Worm (Caenorhabditis elegans) whole organism, late embryonic: Measurements from ENCODE around the gene ubc-6.

Experiments used
- C08G9.2 ChIP-seq: sonication (generic microtip); optimal IDR thresholded peaks from 2 replicates; lab custom pipeline; 2016; ENCODE audit warnings: mild to moderate bottlenecking, missing genetic modification characterization, moderate library complexity, missing compliant biosample characterization
- C38D4.7 ChIP-seq: fragments of 200-800 bp; sonication (Bioruptor generic); optimal IDR thresholded peaks from 2 replicates; lab custom pipeline; 2018; ENCODE audit warnings: mild to moderate bottlenecking, missing genetic modification characterization, moderate library complexity, missing compliant biosample characterization
- K02D7.2 ChIP-seq: sonication (generic microtip); optimal IDR thresholded peaks from 2 replicates; lab custom pipeline; 2017; ENCODE audit warnings: mild to moderate bottlenecking, missing genetic modification characterization, missing compliant biosample characterization
- ama-1 ChIP-seq: fragments of 150-350 bp; optimal IDR thresholded peaks from 2 replicates; lab custom pipeline; 2014
- ceh-14 ChIP-seq: sonication (generic microtip); optimal IDR thresholded peaks from 2 replicates; lab custom pipeline; 2016; ENCODE audit warnings: missing genotype, missing genetic modification characterization, missing compliant biosample characterization
- ceh-19 ChIP-seq: fragments of 200-800 bp; sonication (Bioruptor generic); optimal IDR thresholded peaks from 2 replicates; lab custom pipeline; 2018; ENCODE audit warnings: mild to moderate bottlenecking, missing genetic modification characterization, missing compliant biosample characterization
- ceh-22 ChIP-seq: sonication (generic microtip); optimal IDR thresholded peaks from 2 replicates; lab custom pipeline; 2017; ENCODE audit warnings: missing biosample characterization, missing genetic modification characterization
- ceh-30 ChIP-seq: fragments of 150-350 bp; optimal IDR thresholded peaks from 2 replicates; lab custom pipeline; 2014; ENCODE audit warnings: missing biosample characterization, missing genetic modification characterization
- ceh-31 ChIP-seq: sonication (generic microtip); optimal IDR thresholded peaks from 2 replicates; lab custom pipeline; 2016; ENCODE audit warnings: missing genetic modification characterization, missing compliant biosample characterization
- ceh-34 ChIP-seq: sonication (generic microtip); optimal IDR thresholded peaks from 2 replicates; lab custom pipeline; 2016; ENCODE audit warnings: mild to moderate bottlenecking, missing genetic modification characterization, missing compliant biosample characterization
- ceh-45 ChIP-seq: fragments of 200-800 bp; sonication (Bioruptor generic); IDR thresholded peaks from 2 replicates; pipeline ENCODE4 v1.3.6; 2022; ENCODE audit warnings: missing genetic modification reagents, missing genetic modification characterization, missing compliant biosample characterization
- ceh-6 ChIP-seq: fragments of 200-800 bp; sonication (Bioruptor generic); optimal IDR thresholded peaks from 2 replicates; lab custom pipeline; 2018; ENCODE audit warnings: mild to moderate bottlenecking, missing genetic modification characterization, missing compliant biosample characterization
- ceh-9 ChIP-seq: sonication (generic microtip); optimal IDR thresholded peaks from 2 replicates; lab custom pipeline; 2016; ENCODE audit warnings: mild to moderate bottlenecking, missing genetic modification characterization, inconsistent platforms, missing compliant biosample characterization
- che-1 ChIP-seq: sonication (generic microtip); optimal IDR thresholded peaks from 2 replicates; lab custom pipeline; 2016; ENCODE audit warnings: mild to moderate bottlenecking, missing genetic modification characterization, missing compliant biosample characterization
- dmd-4 ChIP-seq: sonication (generic microtip); optimal IDR thresholded peaks from 2 replicates; lab custom pipeline; 2016; ENCODE audit warnings: borderline replicate concordance, missing genetic modification characterization, missing compliant biosample characterization
- dve-1 ChIP-seq: sonication (generic microtip); optimal IDR thresholded peaks from 2 replicates; lab custom pipeline; 2017; ENCODE audit warnings: antibody characterized with exemption, mild to moderate bottlenecking, missing genetic modification characterization, missing compliant biosample characterization
- elt-2 ChIP-seq: sonication (generic microtip); optimal IDR thresholded peaks from 2 replicates; lab custom pipeline; 2016; ENCODE audit warnings: missing genetic modification reagents, missing genetic modification characterization, missing compliant biosample characterization
- elt-4 ChIP-seq: sonication (generic microtip); optimal IDR thresholded peaks from 2 replicates; lab custom pipeline; 2016; ENCODE audit warnings: missing genetic modification characterization, missing compliant biosample characterization
- ets-4 ChIP-seq: sonication (generic microtip); optimal IDR thresholded peaks from 2 replicates; lab custom pipeline; 2016; ENCODE audit warnings: missing genetic modification characterization, missing compliant biosample characterization
- fax-1 ChIP-seq: sonication (generic microtip); optimal IDR thresholded peaks from 2 replicates; lab custom pipeline; 2016; ENCODE audit warnings: missing genotype, missing genetic modification characterization, missing compliant biosample characterization
- fkh-10 ChIP-seq: fragments of 150-350 bp; optimal IDR thresholded peaks from 2 replicates; lab custom pipeline; 2014; ENCODE audit warnings: missing biosample characterization, missing genetic modification reagents, missing genetic modification characterization
- hlh-15 ChIP-seq: sonication (generic microtip); optimal IDR thresholded peaks from 2 replicates; lab custom pipeline; 2016; ENCODE audit warnings: missing genetic modification characterization, missing compliant biosample characterization
- hlh-8 ChIP-seq: sonication (generic microtip); optimal IDR thresholded peaks from 2 replicates; lab custom pipeline; 2016; ENCODE audit warnings: missing genotype, missing genetic modification characterization, missing compliant biosample characterization
- lin-11 ChIP-seq: fragments of 200-800 bp; sonication (Bioruptor generic); optimal IDR thresholded peaks from 2 replicates; lab custom pipeline; 2018; ENCODE audit warnings: mild to moderate bottlenecking, missing genetic modification characterization, missing compliant biosample characterization
- madf-2 ChIP-seq: sonication (generic microtip); optimal IDR thresholded peaks from 2 replicates; lab custom pipeline; 2017; ENCODE audit warnings: missing genetic modification characterization, missing compliant biosample characterization
- mec-3 ChIP-seq: sonication (generic microtip); optimal IDR thresholded peaks from 2 replicates; lab custom pipeline; 2016; ENCODE audit warnings: borderline replicate concordance, missing genetic modification characterization, missing compliant biosample characterization
- nfya-1 ChIP-seq: sonication (generic microtip); optimal IDR thresholded peaks from 2 replicates; lab custom pipeline; 2017; ENCODE audit warnings: missing genetic modification characterization, mild to moderate bottlenecking, missing compliant biosample characterization, antibody characterized with exemption, moderate library complexity
- nhr-11 ChIP-seq: fragments of 150-350 bp; optimal IDR thresholded peaks from 2 replicates; lab custom pipeline; 2014; ENCODE audit warnings: missing biosample characterization, missing genetic modification characterization
- nhr-232 ChIP-seq: sonication (generic microtip); optimal IDR thresholded peaks from 2 replicates; lab custom pipeline; 2016; ENCODE audit warnings: missing genetic modification characterization, missing compliant biosample characterization
- odd-2 ChIP-seq: sonication (generic microtip); optimal IDR thresholded peaks from 2 replicates; lab custom pipeline; 2017; ENCODE audit warnings: antibody characterized with exemption, mild to moderate bottlenecking, missing genetic modification characterization, missing compliant biosample characterization
- pag-3 ChIP-seq: sonication (generic microtip); optimal IDR thresholded peaks from 2 replicates; lab custom pipeline; 2016; ENCODE audit warnings: missing compliant biosample characterization, missing genetic modification characterization, borderline replicate concordance
- pqm-1 ChIP-seq: sonication (generic microtip); optimal IDR thresholded peaks from 2 replicates; lab custom pipeline; 2016; ENCODE audit warnings: missing genetic modification characterization, missing compliant biosample characterization
- pros-1 ChIP-seq: fragments of 150-350 bp; optimal IDR thresholded peaks from 2 replicates; lab custom pipeline; 2014; ENCODE audit warnings: missing biosample characterization, missing genetic modification reagents, missing genetic modification characterization
- ref-2 ChIP-seq: sonication (generic microtip); optimal IDR thresholded peaks from 2 replicates; lab custom pipeline; 2016; ENCODE audit warnings: missing genetic modification characterization, missing compliant biosample characterization
- sox-2 ChIP-seq: fragments of 200-800 bp; sonication (Bioruptor generic); IDR thresholded peaks from 2 replicates; pipeline ENCODE4 v1.3.6; 2022; ENCODE audit warnings: missing genetic modification reagents, missing genetic modification characterization, missing compliant biosample characterization
- sox-4 ChIP-seq: sonication (generic microtip); optimal IDR thresholded peaks from 2 replicates; lab custom pipeline; 2017; ENCODE audit warnings: mild to moderate bottlenecking, missing genetic modification characterization, inconsistent platforms, missing compliant biosample characterization
- tbx-2 ChIP-seq: sonication (generic microtip); optimal IDR thresholded peaks from 2 replicates; lab custom pipeline; 2016; ENCODE audit warnings: missing genetic modification characterization, missing compliant biosample characterization
- unc-3 ChIP-seq, 2 experiments: fragments of 200-800 bp in 1 of 2; sonication (Bioruptor generic) in 1 of 2; sonication (generic microtip) in 1 of 2; conservative IDR thresholded peaks in 1 of 2; optimal IDR thresholded peaks in 1 of 2; 2 replicates each; pipeline versions ENCODE4 v1.3.6 to Lab custom; 2016 to 2022; ENCODE audit warnings: missing compliant biosample characterization in 2 of 2, missing genetic modification characterization in 2 of 2, missing genetic modification reagents in 1 of 2
- unc-42 ChIP-seq: sonication (generic microtip); optimal IDR thresholded peaks from 2 replicates; lab custom pipeline; 2016; ENCODE audit warnings: missing genotype, missing genetic modification characterization, missing compliant biosample characterization
- unc-86 ChIP-seq: sonication (generic microtip); optimal IDR thresholded peaks from 2 replicates; lab custom pipeline; 2016; ENCODE audit warnings: missing genetic modification characterization, missing compliant biosample characterization

The ubc-6 gene

ce11 chrII:7494155-7494554 lies 15.2 kb downstream of the ubc-6 start, which contains the start of gene R10H1.1:
Gene R10H1.1 (plus strand): TSS chrII:7494455.
- TF ChIP-seq mec-3 (tag; lab: Kevin White, UChicago) (no peak), ceh-22 (tag; lab: Kevin White, UChicago) (no peak), ceh-19 (no peak), lin-11 (tag; lab: Kevin White, UChicago) (no peak), ceh-14 (tag; lab: Kevin White, UChicago) (no peak), unc-42 (tag; lab: Kevin White, UChicago) (no peak), C08G9.2 (tag; lab: Kevin White, UChicago) (no peak), fax-1 (tag; lab: Kevin White, UChicago) (no peak), ama-1 (lab: Kevin White, UChicago) (no peak), unc-3 (GFP tag; conservative IDR thresholded peaks at IDR 0.05; lab: Robert Waterston, UW) (no peak), unc-3 (tag; optimal IDR thresholded peaks at IDR 0.05; lab: Kevin White, UChicago) (no peak), tbx-2 (tag; lab: Kevin White, UChicago) (no peak), nhr-232 (tag; lab: Kevin White, UChicago) (no peak), fkh-10 (no peak)

ce11 chrII:7496070-7496469 lies 17.1 kb downstream of the ubc-6 start, which contains the start of gene spi-1:
Gene spi-1 (plus strand): TSS chrII:7496247.
- TF ChIP-seq dmd-4 (tag; lab: Kevin White, UChicago), result no peak
- no peak for TF ChIP-seq tbx-2 (tag; lab: Kevin White, UChicago)
- no peak for TF ChIP-seq ceh-34 (tag; lab: Kevin White, UChicago)
- no peak for TF ChIP-seq ceh-45 (GFP tag; lab: Robert Waterston, UW)
- no peak for TF ChIP-seq ets-4 (tag; lab: Kevin White, UChicago)
- no peak for TF ChIP-seq mec-3 (tag; lab: Kevin White, UChicago)
- no peak for TF ChIP-seq ceh-30 (tag; lab: Kevin White, UChicago)
- no peak for TF ChIP-seq elt-2 (tag; lab: Kevin White, UChicago)
- no peak for TF ChIP-seq C08G9.2 (tag; lab: Kevin White, UChicago)
- TF ChIP-seq unc-86 (tag; lab: Kevin White, UChicago), result no peak
- no peak for TF ChIP-seq ref-2 (tag; lab: Kevin White, UChicago)
- no peak for TF ChIP-seq nfya-1
- TF ChIP-seq K02D7.2, result no peak
- TF ChIP-seq hlh-15 (tag; lab: Kevin White, UChicago), result no peak
- TF ChIP-seq lin-11 (tag; lab: Kevin White, UChicago), result no peak
- no peak for TF ChIP-seq ceh-9
- no peak for TF ChIP-seq elt-4 (tag; lab: Kevin White, UChicago)
- TF ChIP-seq C38D4.7, result no peak

- TF ChIP-seq hlh-8 (tag; lab: Kevin White, UChicago), result no peak
- no peak for TF ChIP-seq tbx-2 (tag; lab: Kevin White, UChicago)
- TF ChIP-seq nhr-232 (tag; lab: Kevin White, UChicago), result no peak
- no peak for TF ChIP-seq pag-3
- TF ChIP-seq unc-42 (tag; lab: Kevin White, UChicago), result no peak
Measured at ce11 chrII:7499390-7499789, 20.4 kb downstream of the ubc-6 start, which contains the start of gene srab-14. Gene srab-14 (minus strand): TSS chrII:7499490.

ce11 chrII:7505005-7505404 lies 26.0 kb downstream of the ubc-6 start, which contains the start of gene C28F5.1:
Gene C28F5.1 (plus strand): TSS chrII:7505305.
- TF ChIP-seq dve-1 (tag; lab: Kevin White, UChicago) (no peak), pqm-1 (tag; lab: Kevin White, UChicago) (no peak), pros-1 (tag; lab: Kevin White, UChicago) (no peak), nhr-11 (tag; lab: Kevin White, UChicago) (no peak), ceh-6 (GFP tag; lab: Kevin White, UChicago) (no peak), K02D7.2 (no peak), odd-2 (tag; lab: Kevin White, UChicago) (no peak), ceh-14 (tag; lab: Kevin White, UChicago) (no peak), ref-2 (tag; lab: Kevin White, UChicago) (no peak), che-1 (tag; lab: Kevin White, UChicago) (no peak), sox-2 (GFP tag; lab: Robert Waterston, UW) (no peak), mec-3 (tag; lab: Kevin White, UChicago) (no peak), elt-2 (tag; lab: Kevin White, UChicago) (no peak), ceh-22 (tag; lab: Kevin White, UChicago) (no peak), sox-4 (tag; lab: Kevin White, UChicago) (no peak), ceh-9 (no peak), madf-2 (tag; lab: Kevin White, UChicago) (no peak), nfya-1 (no peak), lin-11 (tag; lab: Kevin White, UChicago) (no peak), ceh-31 (tag; lab: Kevin White, UChicago) (no peak)
